Worm (Caenorhabditis elegans) whole organism, L1 larva: ENCODE data around the gene glb-7.

ENCODE experiments used
- aha-1 ChIP-seq: fragments of 150-350 bp; optimal IDR thresholded peaks from 2 replicates; lab custom pipeline; 2014; ENCODE audit warnings: missing biosample characterization, missing genetic modification characterization
- dpl-1 ChIP-seq, 3 experiments: fragments of 150-350 bp in 2 of 3; sonication (generic microtip) in 1 of 3; optimal IDR thresholded peaks; 2 replicates each; lab custom pipeline; 2014 to 2017; ENCODE audit warnings: missing biosample characterization in 3 of 3, missing genetic modification characterization in 3 of 3, missing genetic modification reagents in 3 of 3
- efl-3 ChIP-seq: fragments of 200-800 bp; sonication (Bioruptor generic); optimal IDR thresholded peaks from 2 replicates; lab custom pipeline; 2018; ENCODE audit warnings: mild to moderate bottlenecking, missing genetic modification characterization, missing compliant biosample characterization
- jun-1 ChIP-seq: fragments of 150-350 bp; optimal IDR thresholded peaks from 2 replicates; lab custom pipeline; 2014; ENCODE audit warnings: missing biosample characterization, missing genetic modification reagents, missing genetic modification characterization

DNA sequence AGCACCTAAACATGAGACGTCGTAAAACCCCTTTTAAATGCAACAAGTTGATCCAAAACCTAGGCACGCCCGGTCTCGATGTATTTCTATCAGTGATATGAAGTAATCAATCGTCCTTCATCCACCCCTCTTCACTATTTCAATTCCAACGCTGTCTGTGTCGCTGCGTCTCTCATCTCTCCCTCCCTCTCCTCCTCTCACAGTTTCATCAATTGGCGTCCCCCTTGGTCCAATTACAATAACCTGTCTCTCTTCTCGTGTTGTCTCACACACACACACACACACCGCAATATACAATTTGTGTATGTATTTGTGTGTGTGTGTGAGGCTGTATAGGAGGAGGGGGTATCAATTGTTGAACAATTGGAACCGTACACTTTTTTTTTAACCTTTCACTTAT is 39.4 kb upstream of the glb-7 start:
- no peak for TF ChIP-seq dpl-1 (GFP tag; optimal IDR thresholded peaks at IDR 0.05; lab: Kevin White, UChicago)
- no peak for TF ChIP-seq jun-1
- no peak for TF ChIP-seq aha-1 (tag; lab: Kevin White, UChicago)
- TF ChIP-seq efl-3 = no peak
